Worm (Caenorhabditis elegans): ENCODE results near the gene C37H5.13.
"Not testable (repeated sequence)": the region's sequence is repeated elsewhere in the genome, so short reads cannot be mapped to it uniquely, and the experiment has no call there.

C37H5.13 gene

ce11 chrV:4901074-4901473 lies 38.3 kb upstream of the C37H5.13 start, which contains the start of gene ugt-67:
ugt-67 (plus strand) TSS chrV:4901374.
- no peak for TF ChIP-seq zim-3 (tag; optimal IDR thresholded peaks at IDR 0.05)

ce11 chrV:4900020-4900419 lies 37.3 kb upstream of the C37H5.13 start, which contains the start of gene ugt-10:
ugt-10 (minus strand) TSS chrV:4900120.
- not testable (repeated sequence) for TF ChIP-seq snpc-4 (GFP tag; optimal IDR thresholded peaks at IDR 0.05)
- TF ChIP-seq snpc-4 (tag; optimal IDR thresholded peaks at IDR 0.05) (peak in 1 of 4 experiments; percentile 41), hmg-1.2 (GFP tag; IDR thresholded peaks at IDR 0.05) (peak; percentile 62)

- TF ChIP-seq madf-3 (GFP tag; IDR thresholded peaks at IDR 0.05) (no peak), die-1 (tag; optimal IDR thresholded peaks at IDR 0.05) (no peak), mel-28 (tag; optimal IDR thresholded peaks at IDR 0.05; ENCODE audit: borderline replicate concordance) (no peak), lin-54 (GFP tag; optimal IDR thresholded peaks at IDR 0.05) (no peak), B0261.1 (tag; optimal IDR thresholded peaks at IDR 0.05) (no peak)
Measured at ce11 chrV:4895744-4896143, 33.0 kb upstream of the C37H5.13 start, which contains the start of gene ugt-9. ugt-9 (plus strand) TSS chrV:4896048.

ce11 chrV:4894971-4895370 lies 32.2 kb upstream of the C37H5.13 start, which contains the start of gene ugt-11:
ugt-11 (minus strand) TSS chrV:4895071.
- no peak for TF ChIP-seq madf-8 (GFP tag; conservative IDR thresholded peaks at IDR 0.05)
- TF ChIP-seq ets-4 (GFP tag; optimal IDR thresholded peaks at IDR 0.05): no peak
- TF ChIP-seq somi-1 (GFP tag; optimal IDR thresholded peaks at IDR 0.05): no peak
- TF ChIP-seq Y53G8AR.9 (GFP tag; conservative IDR thresholded peaks at IDR 0.05): no peak
- TF ChIP-seq D2030.7 (GFP tag; IDR thresholded peaks at IDR 0.05): no peak
- no peak for TF ChIP-seq dpff-1 (tag; optimal IDR thresholded peaks at IDR 0.05)
- no peak for TF ChIP-seq rpc-1 (optimal IDR thresholded peaks at IDR 0.05)
- no peak for TF ChIP-seq rpc-1 (tag; optimal IDR thresholded peaks at IDR 0.05)
- TF ChIP-seq mcd-1 (GFP tag; IDR thresholded peaks at IDR 0.05): no peak
- no peak for TF ChIP-seq nhr-80 (tag; optimal IDR thresholded peaks at IDR 0.05)
- no peak for TF ChIP-seq F57A8.1 (GFP tag; optimal IDR thresholded peaks at IDR 0.05)
- TF ChIP-seq snpc-1.3 (tag; optimal IDR thresholded peaks at IDR 0.05; ENCODE audit: insufficient read depth): no peak
- TF ChIP-seq ceh-27 (GFP tag; optimal IDR thresholded peaks at IDR 0.05): no peak
- no peak for TF ChIP-seq unc-130 (GFP tag; optimal IDR thresholded peaks at IDR 0.05)
- no peak for TF ChIP-seq B0261.1 (tag; optimal IDR thresholded peaks at IDR 0.05)
- TF ChIP-seq Y79H2A.3 (GFP tag; conservative IDR thresholded peaks at IDR 0.05): no peak
- no peak for TF ChIP-seq lir-1 (GFP tag; conservative IDR thresholded peaks at IDR 0.05)
- no peak for TF ChIP-seq ztf-3 (GFP tag; optimal IDR thresholded peaks at IDR 0.05)

ce11 chrV:4891305-4891704 lies 28.5 kb upstream of the C37H5.13 start:
- TF ChIP-seq attf-6 (GFP tag; IDR thresholded peaks at IDR 0.05) (peak; percentile 70; the same call in 1 of the 2 replicates), nhr-179 (tag; optimal IDR thresholded peaks at IDR 0.05) (no peak), C06A6.2 (GFP tag; conservative IDR thresholded peaks at IDR 0.05) (no peak), aptf-3 (GFP tag; IDR thresholded peaks at IDR 0.05) (peak; percentile 6; the same call in 1 of the 2 replicates), lin-35 (GFP tag; optimal IDR thresholded peaks at IDR 0.05) (peak in 1 of 3 experiments; percentile 7), ztf-6 (GFP tag; IDR thresholded peaks at IDR 0.05) (no peak), F39B2.1 (GFP tag; IDR thresholded peaks at IDR 0.05) (peak; percentile 75; the same call in 1 of the 2 replicates), atf-7 (tag; optimal IDR thresholded peaks at IDR 0.05) (no peak), egl-18 (GFP tag; IDR thresholded peaks at IDR 0.05) (no peak), F10E7.11 (tag; optimal IDR thresholded peaks at IDR 0.05) (no peak), ama-1 (optimal IDR thresholded peaks at IDR 0.05) (no peak), ama-1 (GFP tag; optimal IDR thresholded peaks at IDR 0.05) (no peak), D2030.7 (GFP tag; IDR thresholded peaks at IDR 0.05) (peak; percentile 53), B0336.3 (GFP tag; IDR thresholded peaks at IDR 0.05) (peak; percentile 84), sea-2 (GFP tag; IDR thresholded peaks at IDR 0.05) (no peak), Y53G8AR.9 (GFP tag; conservative IDR thresholded peaks at IDR 0.05) (peak; percentile 83), Y56A3A.18 (GFP tag; IDR thresholded peaks at IDR 0.05) (0 out of 2 replicates have a peak, but pooled peaks have one; percentile 6), F49E8.2 (tag; optimal IDR thresholded peaks at IDR 0.05; ENCODE audit: insufficient read depth) (peak; percentile 38), rcor-1 (GFP tag; IDR thresholded peaks at IDR 0.05) (peak; percentile 52; the same call in 1 of the 2 replicates), snpc-3.4 (tag; optimal IDR thresholded peaks at IDR 0.05) (peak; percentile 51)

Measured in whole organism, young adult.